Worm (Caenorhabditis elegans) whole organism, L4 larva: ENCODE results near the gene set-19.

Experiments used
- ama-1 ChIP-seq: fragments of 150-350 bp; optimal IDR thresholded peaks from 2 replicates; lab custom pipeline; 2014; ENCODE audit warnings: inconsistent platforms, mixed read lengths
- snpc-4 ChIP-seq: fragments of 150-350 bp; optimal IDR thresholded peaks from 2 replicates; lab custom pipeline; 2014; ENCODE audit warnings: missing biosample characterization, missing genetic modification characterization
- ztf-11 ChIP-seq: fragments of 150-350 bp; optimal IDR thresholded peaks from 2 replicates; lab custom pipeline; 2014; ENCODE audit warnings: missing biosample characterization, missing genetic modification characterization

ce11 chrX:5697208-5697607, 17.2 kb upstream of the set-19 start, which contains the start of gene W01C8.5:
- TF ChIP-seq ama-1 (no peak), snpc-4 (tag; lab: Kevin White, UChicago) (no peak), ztf-11 (tag; lab: Kevin White, UChicago) (no peak)
